Worm (Caenorhabditis elegans): ENCODE measurements around the gene C12D8.21.

ce11 chrV:10281374-10281773 lies 40.4 kb upstream of the C12D8.21 start, which contains the start of gene lys-2:
- TF ChIP-seq aptf-3 (GFP tag; IDR thresholded peaks at IDR 0.05) = no peak
- no peak for TF ChIP-seq snpc-1.1 (tag; optimal IDR thresholded peaks at IDR 0.05; ENCODE audit: insufficient read depth)
- TF ChIP-seq F39B2.1 (GFP tag; IDR thresholded peaks at IDR 0.05) = no peak
- no peak for TF ChIP-seq lsy-27 (tag; optimal IDR thresholded peaks at IDR 0.05; ENCODE audit: borderline replicate concordance, insufficient read depth)
- TF ChIP-seq hlh-26 (GFP tag; conservative IDR thresholded peaks at IDR 0.05) = no peak
- TF ChIP-seq F57A8.1 (GFP tag; optimal IDR thresholded peaks at IDR 0.05) = no peak

All from whole organism, young adult.